ENCODE assay signal across 2 fruit fly cellular contexts in the genomic region with DNA sequence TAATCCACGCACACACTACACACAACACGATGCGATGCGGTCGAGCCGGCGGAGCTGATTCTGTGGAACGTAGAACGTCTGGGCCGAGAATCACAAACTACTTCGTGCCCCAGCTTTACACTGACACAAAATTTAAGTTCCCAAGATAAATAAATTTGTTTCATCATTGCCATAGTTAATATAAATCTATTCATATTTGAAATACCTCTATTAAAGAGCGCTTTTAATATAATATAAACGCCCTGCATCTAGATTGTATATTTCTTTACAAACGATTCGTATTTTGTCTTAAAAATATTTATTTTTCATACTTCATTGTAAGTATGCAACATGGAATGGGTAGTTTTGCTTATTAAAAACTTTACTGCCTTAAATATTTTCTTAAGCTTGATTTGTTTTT.
TF ChIP-seq lines count a peak whose summit lies in the region.

No protein-coding gene starts in this region.

TF ChIP-seq in whole organism, embryonic, 481 proteins besides CTCF, POLR2A, EP300 and RAD21 (continued from another document):
- peak; percentile 39 for TF ChIP-seq dmrt11E (tag; optimal IDR thresholded peaks at IDR 0.05; lab: Kevin White, UChicago)
- no peak for TF ChIP-seq NfI (GFP tag; optimal IDR thresholded peaks at IDR 0.05; lab: Kevin White, UChicago)
TF ChIP-seq in whole organism, embryonic: peak in this region for 9.

TF ChIP-seq in whole organism, prepupa, 60 proteins besides CTCF, POLR2A, EP300 and RAD21 (continued from another document):
- TF ChIP-seq CG3919 (GFP tag; optimal IDR thresholded peaks at IDR 0.05; lab: Kevin White, UChicago) (peak; percentile 60), Hr39 (GFP tag; optimal IDR thresholded peaks at IDR 0.05; lab: Kevin White, UChicago) (no peak), CG34406 (GFP tag; optimal IDR thresholded peaks at IDR 0.05; lab: Kevin White, UChicago) (peak; percentile 68), ss (GFP tag; optimal IDR thresholded peaks at IDR 0.05; lab: Kevin White, UChicago) (peak; percentile 76 to 82), svp (GFP tag; lab: Kevin White, UChicago) (peak; percentile 69), fd85E (GFP tag; optimal IDR thresholded peaks at IDR 0.05; lab: Kevin White, UChicago) (no peak), Eip93F (GFP tag; optimal IDR thresholded peaks at IDR 0.05; lab: Kevin White, UChicago) (no peak), CG10631 (GFP tag; optimal IDR thresholded peaks at IDR 0.05; lab: Kevin White, UChicago) (peak; percentile 71), CG6276 (GFP tag; optimal IDR thresholded peaks at IDR 0.05; lab: Kevin White, UChicago) (no peak), pdm3 (GFP tag; optimal IDR thresholded peaks at IDR 0.05; lab: Kevin White, UChicago) (peak; percentile 33), fd59A (GFP tag; optimal IDR thresholded peaks at IDR 0.05; lab: Kevin White, UChicago) (peak; percentile 66), fkh (GFP tag; optimal IDR thresholded peaks at IDR 0.05; lab: Kevin White, UChicago) (no peak), CG11762 (GFP tag; optimal IDR thresholded peaks at IDR 0.05; lab: Kevin White, UChicago; ENCODE audit: insufficient read depth) (peak; percentile 29), Sox102F (GFP tag; optimal IDR thresholded peaks at IDR 0.05; lab: Kevin White, UChicago) (no peak), Eip75B (GFP tag; optimal IDR thresholded peaks at IDR 0.05; lab: Kevin White, UChicago) (peak; percentile 81), CG1621 (tag; optimal IDR thresholded peaks at IDR 0.05; lab: Kevin White, UChicago) (no peak), esn (GFP tag; optimal IDR thresholded peaks at IDR 0.05; lab: Kevin White, UChicago) (peak; percentile 76), topi (GFP tag; optimal IDR thresholded peaks at IDR 0.05; lab: Kevin White, UChicago) (peak; percentile 38), CG16779 (tag; optimal IDR thresholded peaks at IDR 0.05; lab: Kevin White, UChicago) (no peak), Lpt (GFP tag; optimal IDR thresholded peaks at IDR 0.05; lab: Kevin White, UChicago) (no peak), CG8119 (GFP tag; IDR thresholded peaks at IDR 0.05; lab: Robert Waterston, UW) (0 out of 3 replicates have a peak, but pooled peaks have one; percentile 16), salr (GFP tag; optimal IDR thresholded peaks at IDR 0.05; lab: Kevin White, UChicago) (peak in 1 of 2 experiments; percentile 59), CG3032 (tag; optimal IDR thresholded peaks at IDR 0.05; lab: Kevin White, UChicago) (peak; percentile 88), OdsH (GFP tag; optimal IDR thresholded peaks at IDR 0.05; lab: Kevin White, UChicago) (peak; percentile 58), spab (GFP tag; optimal IDR thresholded peaks at IDR 0.05; lab: Kevin White, UChicago) (peak; percentile 76), net (GFP tag; optimal IDR thresholded peaks at IDR 0.05; lab: Kevin White, UChicago) (peak; percentile 30), Smox (GFP tag; optimal IDR thresholded peaks at IDR 0.05; lab: Kevin White, UChicago) (peak; percentile 62), CG6854 (GFP tag; optimal IDR thresholded peaks at IDR 0.05; lab: Kevin White, UChicago) (no peak), CG8319 (GFP tag; optimal IDR thresholded peaks at IDR 0.05; lab: Kevin White, UChicago) (no peak), Sox15 (GFP tag; optimal IDR thresholded peaks at IDR 0.05; lab: Kevin White, UChicago) (no peak), Ets96B (tag; optimal IDR thresholded peaks at IDR 0.05; lab: Kevin White, UChicago) (peak; percentile 86), CG11902 (GFP tag; optimal IDR thresholded peaks at IDR 0.05; lab: Kevin White, UChicago) (peak; percentile 15), Eip78C (GFP tag; lab: Kevin White, UChicago) (peak; percentile 90), Hr38 (GFP tag; optimal IDR thresholded peaks at IDR 0.05; lab: Kevin White, UChicago) (no peak), Blimp-1 (GFP tag; optimal IDR thresholded peaks at IDR 0.05; lab: Kevin White, UChicago) (peak; percentile 22), CG15336 (GFP tag; IDR thresholded peaks at IDR 0.05; lab: Robert Waterston, UW) (no peak), vri (GFP tag; optimal IDR thresholded peaks at IDR 0.05; lab: Kevin White, UChicago) (no peak)
TF ChIP-seq in whole organism, prepupa: peak in this region for 35.
